Fruit fly (Drosophila melanogaster): Measurements from ENCODE around the gene CG11658.
A peak's percentile ranks its signal among the peaks of the same experiment; 100 is the strongest.

The CG11658 gene

DNA sequence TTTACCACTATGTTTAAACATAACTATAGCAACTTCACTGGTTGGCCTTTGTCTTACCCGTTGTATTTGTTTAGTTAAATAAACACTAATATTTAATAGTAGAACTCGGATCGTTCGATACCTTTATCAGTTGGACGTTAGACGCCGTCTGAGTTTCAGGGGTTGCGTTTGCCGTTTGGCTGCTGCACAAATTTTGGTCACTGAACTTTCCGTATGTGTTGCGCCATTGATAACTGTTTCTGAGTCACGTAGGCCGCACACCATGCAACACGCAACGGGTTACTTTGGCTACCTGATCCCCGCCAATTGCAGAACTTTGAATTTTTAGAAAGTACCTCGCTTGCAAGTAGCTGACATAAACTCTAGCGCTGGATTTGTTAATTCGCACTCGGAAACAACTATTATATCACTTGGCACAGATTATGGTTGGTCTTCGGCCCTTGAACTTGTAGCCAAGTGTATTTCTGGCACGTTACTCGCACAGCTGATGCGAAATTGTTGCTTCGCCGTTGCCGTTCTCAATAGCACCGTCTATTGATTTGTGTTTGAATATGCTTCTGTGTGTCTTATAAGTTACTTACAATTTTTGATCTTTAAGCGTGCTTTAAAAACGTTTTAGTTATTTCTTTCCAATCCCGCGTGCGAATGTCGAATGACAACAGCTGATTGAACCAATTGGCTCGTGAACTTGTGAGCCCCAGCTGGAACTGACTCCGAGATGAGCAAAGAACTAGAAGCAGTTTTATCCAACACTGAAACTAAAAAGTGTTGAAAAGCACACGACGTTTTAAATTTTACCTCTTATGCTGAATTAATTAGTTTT is 11.8 kb downstream of the CG11658 start, which contains the start of gene Dph1 (continued):
- TF ChIP-seq CG17361 (GFP tag; IDR thresholded peaks at IDR 0.05), result peak; percentile 81
- TF ChIP-seq NfI (GFP tag; optimal IDR thresholded peaks at IDR 0.05), result peak; percentile 82
- peak; percentile 49 for TF ChIP-seq CG18476 (GFP tag; optimal IDR thresholded peaks at IDR 0.05)
- TF ChIP-seq hbn (GFP tag; IDR thresholded peaks at IDR 0.05; ENCODE audit: partially characterized antibody), result no peak
- peak; percentile 67 for TF ChIP-seq CG1529 (GFP tag; optimal IDR thresholded peaks at IDR 0.05)
- TF ChIP-seq z (GFP tag; IDR thresholded peaks at IDR 0.05), result no peak
- peak; percentile 76 for TF ChIP-seq CG4617 (GFP tag; optimal IDR thresholded peaks at IDR 0.05; ENCODE audit: borderline replicate concordance)
- TF ChIP-seq CG31365 (tag; optimal IDR thresholded peaks at IDR 0.05), result peak; percentile 74
- TF ChIP-seq CG2129 (GFP tag; IDR thresholded peaks at IDR 0.05; ENCODE audit: partially characterized antibody), result no peak
- peak; percentile 89 for TF ChIP-seq unpg (GFP tag; optimal IDR thresholded peaks at IDR 0.05)
- TF ChIP-seq sima (GFP tag; optimal IDR thresholded peaks at IDR 0.05), result peak; percentile 2
- peak; percentile 73 for TF ChIP-seq CG30431 (GFP tag; optimal IDR thresholded peaks at IDR 0.05)
- TF ChIP-seq chn (GFP tag; optimal IDR thresholded peaks at IDR 0.05), result peak; percentile 81
- peak; percentile 78 for TF ChIP-seq grau (tag; optimal IDR thresholded peaks at IDR 0.05)
- TF ChIP-seq zf30C (GFP tag; optimal IDR thresholded peaks at IDR 0.05), result no peak
- TF ChIP-seq onecut (GFP tag; IDR thresholded peaks at IDR 0.05), result peak; percentile 70
- TF ChIP-seq cwo (GFP tag; optimal IDR thresholded peaks at IDR 0.05), result peak; percentile 85
- peak; percentile 55 for TF ChIP-seq pfk (GFP tag; optimal IDR thresholded peaks at IDR 0.05)
- peak; percentile 92 for TF ChIP-seq Elba2 (GFP tag; optimal IDR thresholded peaks at IDR 0.05)
- peak; percentile 82 for TF ChIP-seq Atf6 (GFP tag; IDR thresholded peaks at IDR 0.05)
- peak; percentile 92 for TF ChIP-seq stc (GFP tag; IDR thresholded peaks at IDR 0.05)
- TF ChIP-seq CG3065 (GFP tag; optimal IDR thresholded peaks at IDR 0.05), result peak; percentile 30
- peak; percentile 78; the same call in 2 of the 3 replicates for TF ChIP-seq ase (GFP tag; IDR thresholded peaks at IDR 0.05)
- peak; percentile 49 for TF ChIP-seq Deaf1 (tag; optimal IDR thresholded peaks at IDR 0.05)
- TF ChIP-seq Mrtf (GFP tag; IDR thresholded peaks at IDR 0.05), result peak; percentile 87; the same call in 2 of the 3 replicates
- peak; percentile 30 for TF ChIP-seq abd-A (tag; optimal IDR thresholded peaks at IDR 0.05)
- TF ChIP-seq klu (GFP tag; IDR thresholded peaks at IDR 0.05), result no peak; the same call in 1 of the 2 replicates
- no peak; the same call in 1 of the 2 replicates for TF ChIP-seq CG11085 (GFP tag; IDR thresholded peaks at IDR 0.05)
- peak; percentile 65 for TF ChIP-seq CG15601 (tag; optimal IDR thresholded peaks at IDR 0.05)
- TF ChIP-seq CG18619 (GFP tag; optimal IDR thresholded peaks at IDR 0.05), result peak; percentile 78
- TF ChIP-seq psq (GFP tag; optimal IDR thresholded peaks at IDR 0.05), result no peak
- TF ChIP-seq CG13624 (GFP tag; optimal IDR thresholded peaks at IDR 0.05), result peak; percentile 85
- peak; percentile 82 for TF ChIP-seq CG14050 (GFP tag; IDR thresholded peaks at IDR 0.05)
- peak; percentile 85 for TF ChIP-seq Ada2b (GFP tag; IDR thresholded peaks at IDR 0.05)
- TF ChIP-seq CG10321 (GFP tag; IDR thresholded peaks at IDR 0.05), result peak; percentile 48; the same call in 1 of the 2 replicates
- peak; percentile 71 for TF ChIP-seq nerfin-1 (tag; optimal IDR thresholded peaks at IDR 0.05)
- peak; percentile 76; the same call in 1 of the 3 replicates for TF ChIP-seq CG7357 (GFP tag; IDR thresholded peaks at IDR 0.05)
- TF ChIP-seq CG4707 (GFP tag; optimal IDR thresholded peaks at IDR 0.05), result peak; percentile 60
- TF ChIP-seq BEAF-32 (GFP tag; optimal IDR thresholded peaks at IDR 0.05), result peak; percentile 30
- peak; percentile 31; the same call in 1 of the 2 replicates for TF ChIP-seq inv (GFP tag; IDR thresholded peaks at IDR 0.05; ENCODE audit: partially characterized antibody)
- TF ChIP-seq CG13894 (tag; optimal IDR thresholded peaks at IDR 0.05), result peak; percentile 17
- TF ChIP-seq Hr51 (GFP tag; optimal IDR thresholded peaks at IDR 0.05), result peak; percentile 50 to 87
- TF ChIP-seq dysf (GFP tag; IDR thresholded peaks at IDR 0.05), result peak; percentile 88
- no peak for TF ChIP-seq Dfd (GFP tag; optimal IDR thresholded peaks at IDR 0.05)
- peak; percentile 66 for TF ChIP-seq Atf3 (GFP tag; optimal IDR thresholded peaks at IDR 0.05)
- TF ChIP-seq MBD-R2 (GFP tag; IDR thresholded peaks at IDR 0.05), result peak; percentile 70
- TF ChIP-seq CG15269 (tag; optimal IDR thresholded peaks at IDR 0.05), result peak; percentile 84
- peak; percentile 33 for TF ChIP-seq exex (tag; optimal IDR thresholded peaks at IDR 0.05)

Measured in whole organism, embryonic.